Worm (Caenorhabditis elegans): ENCODE measurements around the gene irld-57.

DNA sequence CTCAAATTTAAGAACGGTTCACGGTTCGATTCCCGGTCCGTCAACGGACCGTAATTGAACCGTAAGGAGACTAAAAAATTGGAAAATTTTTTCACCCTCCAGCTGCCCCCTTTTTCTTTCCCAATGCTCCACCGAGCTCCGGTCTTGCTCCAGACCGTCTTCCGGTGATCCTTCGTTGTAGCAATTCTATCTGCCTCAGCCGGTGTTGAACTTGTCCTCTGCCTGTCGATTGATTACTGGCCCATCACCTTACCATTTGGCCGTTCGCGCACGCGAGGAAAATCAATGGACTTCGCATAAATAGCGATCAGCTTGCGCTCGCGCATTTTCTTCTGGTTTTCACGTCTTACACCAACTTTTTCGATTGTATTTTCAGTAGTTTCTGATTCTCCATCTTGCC is 40.9 kb upstream of the irld-57 start:
- TF ChIP-seq tab-1 (GFP tag; IDR thresholded peaks at IDR 0.05), result peak; percentile 75
- 0 out of 2 replicates have a peak, but pooled peaks have one; percentile 11 for TF ChIP-seq ref-1 (GFP tag; conservative IDR thresholded peaks at IDR 0.05)
